Worm (Caenorhabditis elegans) whole organism, mixed stage, embryonic: Measurements from ENCODE around the gene Y73F4A.2.

ENCODE experiments used
- lin-13 ChIP-seq: fragments of 150-350 bp; optimal IDR thresholded peaks from 2 replicates; lab custom pipeline; 2014; ENCODE audit warnings: missing biosample characterization, missing genetic modification characterization
- snpc-4 ChIP-seq: fragments of 150-350 bp; optimal IDR thresholded peaks from 2 replicates; lab custom pipeline; 2014; ENCODE audit warnings: missing biosample characterization, missing genetic modification characterization

ce11 chrIV:9020840-9021239, 22.3 kb downstream of the Y73F4A.2 start, which contains the start of gene C53D6.4:
- TF ChIP-seq lin-13 (tag; lab: Kevin White, UChicago) (no peak), snpc-4 (tag; lab: Kevin White, UChicago) (no peak)
